Worm (Caenorhabditis elegans) whole organism, L3 larva: Measurements from ENCODE around the gene set-3.

Experiments used
- R02D3.7 ChIP-seq: fragments of 150-350 bp; optimal IDR thresholded peaks from 2 replicates; lab custom pipeline; 2014; ENCODE audit warnings: missing biosample characterization, missing genetic modification characterization
- daf-12 ChIP-seq: fragments of 150-350 bp; optimal IDR thresholded peaks from 2 replicates; lab custom pipeline; 2014; ENCODE audit warnings: missing biosample characterization, missing genetic modification reagents, missing genetic modification characterization
- jun-1 ChIP-seq: fragments of 150-350 bp; optimal IDR thresholded peaks from 2 replicates; lab custom pipeline; 2014; ENCODE audit warnings: missing biosample characterization, missing genetic modification reagents, missing genetic modification characterization
- mdl-1 ChIP-seq: fragments of 150-350 bp; optimal IDR thresholded peaks from 2 replicates; lab custom pipeline; 2014; ENCODE audit warnings: missing biosample characterization, missing genetic modification characterization
- nhr-11 ChIP-seq: fragments of 150-350 bp; optimal IDR thresholded peaks from 2 replicates; lab custom pipeline; 2014; ENCODE audit warnings: missing biosample characterization, missing genetic modification characterization
- nhr-23 ChIP-seq: fragments of 150-350 bp; optimal IDR thresholded peaks from 2 replicates; lab custom pipeline; 2014; ENCODE audit warnings: missing biosample characterization, missing genetic modification reagents, missing genetic modification characterization
- nhr-28 ChIP-seq: fragments of 150-350 bp; optimal IDR thresholded peaks from 2 replicates; lab custom pipeline; 2014; ENCODE audit warnings: missing biosample characterization, missing genetic modification characterization
- nhr-76 ChIP-seq: fragments of 150-350 bp; sonication (generic microtip); optimal IDR thresholded peaks from 5 replicates; lab custom pipeline; 2014; ENCODE audit warnings: missing biosample characterization, missing genetic modification characterization
- pha-4 ChIP-seq: fragments of 150-350 bp; optimal IDR thresholded peaks from 2 replicates; lab custom pipeline; 2014; ENCODE audit warnings: missing biosample characterization, missing genetic modification reagents, missing genetic modification characterization
- unc-62 ChIP-seq: fragments of 150-350 bp; sonication (generic microtip); optimal IDR thresholded peaks from 4 replicates; lab custom pipeline; 2014; ENCODE audit warnings: missing biosample characterization, missing genetic modification reagents, missing genetic modification characterization

DNA sequence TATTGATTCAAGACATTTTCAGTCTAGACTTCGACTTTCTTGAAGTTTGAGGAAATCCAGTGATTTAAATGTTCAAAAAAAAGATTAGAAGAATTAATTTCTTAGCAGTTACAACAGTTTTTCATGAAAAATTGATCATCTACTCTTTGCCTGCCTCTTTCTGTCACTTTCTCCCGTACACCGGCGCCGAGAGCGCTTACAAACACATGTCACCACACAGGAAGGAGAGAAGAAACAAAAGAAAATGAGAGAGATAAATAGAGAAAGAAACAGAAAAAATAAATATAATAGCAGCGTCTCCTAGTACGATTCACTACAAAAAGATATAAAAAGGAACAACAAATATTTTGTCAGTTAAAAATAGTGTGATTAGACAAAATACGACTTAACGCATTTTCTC is 27.7 kb downstream of the set-3 start:
- TF ChIP-seq R02D3.7 (tag; lab: Kevin White, UChicago): no peak
- no peak for TF ChIP-seq jun-1 (tag; lab: Kevin White, UChicago)
- peak; percentile 77 for TF ChIP-seq pha-4 (tag; lab: Kevin White, UChicago)
- TF ChIP-seq unc-62 (GFP tag; lab: Kevin White, UChicago): no peak
- no peak for TF ChIP-seq nhr-76
- no peak for TF ChIP-seq mdl-1 (tag; lab: Kevin White, UChicago)
- no peak for TF ChIP-seq nhr-11 (tag; lab: Kevin White, UChicago)
- peak; percentile 5 for TF ChIP-seq nhr-23 (tag; lab: Kevin White, UChicago)
- no peak for TF ChIP-seq nhr-28 (tag; lab: Kevin White, UChicago)
- no peak for TF ChIP-seq daf-12 (tag; lab: Kevin White, UChicago)
